Fruit fly (Drosophila melanogaster): ENCODE measurements around the gene Calx.

Calx gene

dm6 chr3R:21023902-21024541 lies 46.0 kb downstream of the Calx start, which contains the start of gene peg (continued):
- TF ChIP-seq sd (tag; optimal IDR thresholded peaks at IDR 0.05) = peak; percentile 89
- TF ChIP-seq CG14014 (GFP tag; IDR thresholded peaks at IDR 0.05) = no peak
- TF ChIP-seq corto (GFP tag; optimal IDR thresholded peaks at IDR 0.05) = peak; percentile 14
- TF ChIP-seq CG14441 (GFP tag; IDR thresholded peaks at IDR 0.05) = no peak
- peak; percentile 37 for TF ChIP-seq Med (GFP tag)
- no peak for TF ChIP-seq gem (tag; optimal IDR thresholded peaks at IDR 0.05)
- no peak for TF ChIP-seq MBD-R2 (GFP tag; IDR thresholded peaks at IDR 0.05)
- TF ChIP-seq ap (GFP tag; IDR thresholded peaks at IDR 0.05) = no peak
- no peak for TF ChIP-seq CG8478 (optimal IDR thresholded peaks at IDR 0.05)
- no peak for TF ChIP-seq CG8359 (GFP tag; optimal IDR thresholded peaks at IDR 0.05; ENCODE audit: borderline replicate concordance)
- no peak for TF ChIP-seq CG13624 (GFP tag; optimal IDR thresholded peaks at IDR 0.05)
- no peak for TF ChIP-seq Hand (GFP tag; optimal IDR thresholded peaks at IDR 0.05)
- no peak for TF ChIP-seq CG4328 (GFP tag; optimal IDR thresholded peaks at IDR 0.05)
- no peak for TF ChIP-seq fru (optimal IDR thresholded peaks at IDR 0.05)
- no peak for TF ChIP-seq CG10431 (GFP tag; optimal IDR thresholded peaks at IDR 0.05)
- no peak for TF ChIP-seq Bdp1 (GFP tag; optimal IDR thresholded peaks at IDR 0.05)
- TF ChIP-seq HmgZ (tag; optimal IDR thresholded peaks at IDR 0.05) = no peak
- peak; percentile 23 for TF ChIP-seq grau (tag; optimal IDR thresholded peaks at IDR 0.05)
- TF ChIP-seq Doc3 (GFP tag; IDR thresholded peaks at IDR 0.05; ENCODE audit: partially characterized antibody) = no peak
- no peak for TF ChIP-seq Ravus (GFP tag; IDR thresholded peaks at IDR 0.05)
- TF ChIP-seq maf-S (GFP tag; optimal IDR thresholded peaks at IDR 0.05) = no peak
- TF ChIP-seq Atf6 (GFP tag; IDR thresholded peaks at IDR 0.05) = no peak
- TF ChIP-seq CG2889 (GFP tag; IDR thresholded peaks at IDR 0.05) = no peak
- TF ChIP-seq CG1529 (GFP tag; optimal IDR thresholded peaks at IDR 0.05) = no peak
- TF ChIP-seq CG6683 (GFP tag; optimal IDR thresholded peaks at IDR 0.05) = no peak
- TF ChIP-seq Side (GFP tag; optimal IDR thresholded peaks at IDR 0.05) = no peak
- no peak for TF ChIP-seq Oli (tag; optimal IDR thresholded peaks at IDR 0.05)
- no peak for TF ChIP-seq CG9437 (GFP tag; optimal IDR thresholded peaks at IDR 0.05)
- peak; percentile 14 for TF ChIP-seq CG34376 (GFP tag; optimal IDR thresholded peaks at IDR 0.05)
- TF ChIP-seq CG15011 (GFP tag; optimal IDR thresholded peaks at IDR 0.05) = no peak
- no peak for TF ChIP-seq otp (GFP tag; IDR thresholded peaks at IDR 0.05)
- TF ChIP-seq Adf1 (GFP tag; IDR thresholded peaks at IDR 0.05) = no peak
- TF ChIP-seq lmd (GFP tag; IDR thresholded peaks at IDR 0.05) = no peak
- TF ChIP-seq CG3726 (GFP tag; IDR thresholded peaks at IDR 0.05) = no peak
- no peak for TF ChIP-seq Sin3A (optimal IDR thresholded peaks at IDR 0.05)
- no peak for TF ChIP-seq CTCF (GFP tag; optimal IDR thresholded peaks at IDR 0.05)
- no peak for TF ChIP-seq Oaz (GFP tag; IDR thresholded peaks at IDR 0.05)
- no peak for TF ChIP-seq Xbp1 (GFP tag; optimal IDR thresholded peaks at IDR 0.05)
- no peak for TF ChIP-seq CG10267 (tag; optimal IDR thresholded peaks at IDR 0.05)
- TF ChIP-seq bab2 (GFP tag; optimal IDR thresholded peaks at IDR 0.05) = no peak
- no peak for TF ChIP-seq Spps (tag; optimal IDR thresholded peaks at IDR 0.05)
- TF ChIP-seq CG6854 (GFP tag; optimal IDR thresholded peaks at IDR 0.05) = no peak
- no peak for TF ChIP-seq CG32767 (GFP tag; IDR thresholded peaks at IDR 0.05)
- TF ChIP-seq Gug (GFP tag; IDR thresholded peaks at IDR 0.05) = no peak
- no peak for TF ChIP-seq CG17359 (tag; optimal IDR thresholded peaks at IDR 0.05)
- TF ChIP-seq Deaf1 (tag; optimal IDR thresholded peaks at IDR 0.05) = peak; percentile 61
- TF ChIP-seq pb (GFP tag; optimal IDR thresholded peaks at IDR 0.05) = no peak
- TF ChIP-seq jumu (GFP tag; optimal IDR thresholded peaks at IDR 0.05) = no peak
- TF ChIP-seq vvl (GFP tag; IDR thresholded peaks at IDR 0.05) = peak; percentile 76
- no peak for TF ChIP-seq dimm (GFP tag; IDR thresholded peaks at IDR 0.05)
- no peak for TF ChIP-seq CG7372 (GFP tag; IDR thresholded peaks at IDR 0.05)
- TF ChIP-seq sug (tag; optimal IDR thresholded peaks at IDR 0.05) = no peak
- TF ChIP-seq zfh2 (GFP tag; optimal IDR thresholded peaks at IDR 0.05) = no peak
- no peak for TF ChIP-seq CG15601 (tag; optimal IDR thresholded peaks at IDR 0.05)
